Fruit fly (Drosophila melanogaster): ENCODE data around the gene Vps15.
A peak's percentile ranks its signal among the peaks of the same experiment; 100 is the strongest.

Vps15 gene

DNA sequence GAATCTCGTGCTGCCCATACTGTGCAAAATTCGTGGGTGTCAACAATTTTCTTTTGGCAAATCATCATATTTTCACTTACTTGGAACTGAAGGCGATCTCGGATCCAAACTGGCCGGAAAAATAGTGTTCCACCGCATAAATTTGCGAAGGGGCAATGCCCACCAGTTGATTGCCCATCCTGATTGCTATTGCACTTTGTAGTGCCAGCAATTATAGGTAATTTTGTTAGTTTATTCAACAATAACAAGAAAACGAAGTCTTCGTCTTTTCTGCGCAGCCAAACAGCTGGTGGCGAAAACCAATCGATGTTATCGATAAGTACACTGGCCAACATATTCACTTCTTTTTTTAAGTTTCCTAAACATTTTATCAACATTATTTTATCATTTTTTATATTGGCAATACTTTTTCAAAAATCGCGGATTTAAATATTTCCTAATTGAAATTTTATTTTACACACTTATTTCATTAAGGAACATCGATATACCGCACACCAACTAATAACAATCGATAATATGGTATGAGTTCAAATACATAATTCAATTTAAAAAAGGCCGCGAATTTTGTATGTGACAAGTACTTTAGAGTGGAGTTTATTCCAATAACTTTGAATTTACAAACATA is at the start of gene Vps15 (continued):
- TF ChIP-seq CG7357 (GFP tag; IDR thresholded peaks at IDR 0.05), result 0 out of 3 replicates have a peak, but pooled peaks have one; percentile 18
- TF ChIP-seq CG11560 (tag; IDR thresholded peaks at IDR 0.05), result no peak
- peak; percentile 52; the same call in 1 of the 3 replicates for TF ChIP-seq ase (GFP tag; IDR thresholded peaks at IDR 0.05)
- TF ChIP-seq Doc3 (GFP tag; IDR thresholded peaks at IDR 0.05; ENCODE audit: partially characterized antibody), result peak; percentile 93
- peak; percentile 47; the same call in 1 of the 2 replicates for TF ChIP-seq E2f1 (GFP tag; IDR thresholded peaks at IDR 0.05)
- peak; percentile 78 for TF ChIP-seq CG10543 (GFP tag; optimal IDR thresholded peaks at IDR 0.05)
- no peak for TF ChIP-seq CTCF (GFP tag; optimal IDR thresholded peaks at IDR 0.05)
- no peak for TF ChIP-seq CG8359 (GFP tag; optimal IDR thresholded peaks at IDR 0.05; ENCODE audit: borderline replicate concordance)
- TF ChIP-seq sd (tag; optimal IDR thresholded peaks at IDR 0.05), result peak; percentile 58
- TF ChIP-seq Hand (GFP tag; optimal IDR thresholded peaks at IDR 0.05), result peak; percentile 27
- peak; percentile 45 for TF ChIP-seq gro (GFP tag; optimal IDR thresholded peaks at IDR 0.05)
- TF ChIP-seq ewg (GFP tag; optimal IDR thresholded peaks at IDR 0.05), result peak; percentile 78
- peak; percentile 96 for TF ChIP-seq HLH4C (GFP tag; IDR thresholded peaks at IDR 0.05; ENCODE audit: partially characterized antibody)
- peak; percentile 73 for TF ChIP-seq NfI (GFP tag; optimal IDR thresholded peaks at IDR 0.05)
- TF ChIP-seq exex (tag; optimal IDR thresholded peaks at IDR 0.05), result peak; percentile 62
- TF ChIP-seq Kr (GFP tag; optimal IDR thresholded peaks at IDR 0.05), result no peak
- TF ChIP-seq CG4820 (GFP tag; optimal IDR thresholded peaks at IDR 0.05), result peak; percentile 69
- TF ChIP-seq zen (tag; optimal IDR thresholded peaks at IDR 0.05), result peak; percentile 78
- peak; percentile 61 for TF ChIP-seq Taf1 (GFP tag; IDR thresholded peaks at IDR 0.05)
- peak; percentile 5 for TF ChIP-seq slou (GFP tag; optimal IDR thresholded peaks at IDR 0.05)
- peak; percentile 57 for TF ChIP-seq cwo (GFP tag; optimal IDR thresholded peaks at IDR 0.05)
- TF ChIP-seq grn (GFP tag; optimal IDR thresholded peaks at IDR 0.05), result no peak
- TF ChIP-seq gem (tag; optimal IDR thresholded peaks at IDR 0.05), result peak; percentile 93
- peak; percentile 81 for TF ChIP-seq Meics (GFP tag; optimal IDR thresholded peaks at IDR 0.05)
- TF ChIP-seq CG10267 (tag; optimal IDR thresholded peaks at IDR 0.05), result peak; percentile 83
- TF ChIP-seq CG12104 (GFP tag; optimal IDR thresholded peaks at IDR 0.05), result peak; percentile 33
- TF ChIP-seq Fer1 (GFP tag; optimal IDR thresholded peaks at IDR 0.05), result peak; percentile 85
- no peak for TF ChIP-seq ERR (GFP tag; optimal IDR thresholded peaks at IDR 0.05)
- TF ChIP-seq rib (GFP tag; IDR thresholded peaks at IDR 0.05), result no peak
- TF ChIP-seq CG1792 (GFP tag; optimal IDR thresholded peaks at IDR 0.05), result peak; percentile 49
- peak; percentile 59 for TF ChIP-seq lmd (GFP tag; IDR thresholded peaks at IDR 0.05)
- no peak for TF ChIP-seq h (optimal IDR thresholded peaks at IDR 0.05)
- TF ChIP-seq Sin3A (optimal IDR thresholded peaks at IDR 0.05), result no peak
- no peak for TF ChIP-seq CG10321 (GFP tag; IDR thresholded peaks at IDR 0.05)
- peak; percentile 27; the same call in 1 of the 2 replicates for TF ChIP-seq CG9215 (GFP tag; IDR thresholded peaks at IDR 0.05)
- peak; percentile 93 for TF ChIP-seq CG12391 (tag; optimal IDR thresholded peaks at IDR 0.05)
- no peak for TF ChIP-seq ac (GFP tag; optimal IDR thresholded peaks at IDR 0.05)
- TF ChIP-seq bigmax (GFP tag; optimal IDR thresholded peaks at IDR 0.05), result no peak
- TF ChIP-seq CG1832 (GFP tag; optimal IDR thresholded peaks at IDR 0.05), result no peak
- TF ChIP-seq CG12769 (tag; optimal IDR thresholded peaks at IDR 0.05), result peak; percentile 65
- TF ChIP-seq otp (GFP tag; IDR thresholded peaks at IDR 0.05), result no peak; the same call in 2 of the 3 replicates
- peak; percentile 55 for TF ChIP-seq CG6272 (GFP tag; IDR thresholded peaks at IDR 0.05)
- TF ChIP-seq org-1 (GFP tag; optimal IDR thresholded peaks at IDR 0.05), result peak; percentile 4
- TF ChIP-seq CG12236 (GFP tag; optimal IDR thresholded peaks at IDR 0.05), result peak; percentile 59
- TF ChIP-seq CG14965 (GFP tag; optimal IDR thresholded peaks at IDR 0.05; ENCODE audit: borderline replicate concordance), result no peak
- peak; percentile 65 for TF ChIP-seq Nf-YB (GFP tag; optimal IDR thresholded peaks at IDR 0.05)
- TF ChIP-seq stc (GFP tag; IDR thresholded peaks at IDR 0.05), result peak; percentile 67; the same call in 1 of the 2 replicates
- TF ChIP-seq CG11247 (GFP tag; IDR thresholded peaks at IDR 0.05), result peak; percentile 57
- peak; percentile 95 for TF ChIP-seq CG34224 (GFP tag; IDR thresholded peaks at IDR 0.05; ENCODE audit: partially characterized antibody)
- TF ChIP-seq repo (GFP tag; optimal IDR thresholded peaks at IDR 0.05), result peak; percentile 12
- TF ChIP-seq Xbp1 (GFP tag; optimal IDR thresholded peaks at IDR 0.05), result peak; percentile 83

Measured in whole organism, embryonic.